Worm (Caenorhabditis elegans) whole organism, L4 larva: ENCODE data around the gene gpa-6.
A peak's percentile ranks its signal among the peaks of the same experiment; 100 is the strongest.

Experiments used
- F10B5.3 ChIP-seq: sonication (generic microtip); optimal IDR thresholded peaks from 2 replicates; lab custom pipeline; 2016; ENCODE audit warnings: mild to moderate bottlenecking, missing genetic modification characterization, missing compliant biosample characterization
- R02D3.7 ChIP-seq: fragments of 150-350 bp; sonication (generic microtip); optimal IDR thresholded peaks from 3 replicates; lab custom pipeline; 2014; ENCODE audit warnings: missing biosample characterization, missing genetic modification characterization
- T20F7.1 ChIP-seq: fragments of 200-800 bp; sonication (Bioruptor generic); optimal IDR thresholded peaks from 2 replicates; lab custom pipeline; 2018; ENCODE audit warnings: mild to moderate bottlenecking, missing genetic modification characterization, missing compliant biosample characterization
- T26A8.4 ChIP-seq: fragments of 200-800 bp; sonication (Bioruptor generic); IDR thresholded peaks from 2 replicates; pipeline ENCODE4 v1.3.6; 2022; ENCODE audit warnings: missing genetic modification characterization, missing compliant biosample characterization
- Y105C5A.15 ChIP-seq: fragments of 200-800 bp; sonication (Bioruptor generic); IDR thresholded peaks from 2 replicates; pipeline ENCODE4 v1.3.6; 2022; ENCODE audit warnings: missing genetic modification characterization, missing compliant biosample characterization
- Y48G9A.11 ChIP-seq: fragments of 200-800 bp; sonication (Bioruptor generic); IDR thresholded peaks from 2 replicates; pipeline ENCODE4 v1.3.6; 2022; ENCODE audit warnings: missing genetic modification reagents, missing genetic modification characterization, missing compliant biosample characterization
- Y5F2A.4 ChIP-seq: fragments of 200-800 bp; sonication (Bioruptor generic); optimal IDR thresholded peaks from 2 replicates; lab custom pipeline; 2018; ENCODE audit warnings: mild to moderate bottlenecking, missing genetic modification characterization, missing compliant biosample characterization
- ZK337.2 ChIP-seq: fragments of 200-800 bp; sonication (Bioruptor generic); IDR thresholded peaks from 2 replicates; pipeline ENCODE4 v1.3.6; 2022; ENCODE audit warnings: missing genetic modification reagents, missing genetic modification characterization, missing compliant biosample characterization
- aha-1 ChIP-seq: fragments of 150-350 bp; peaks from one replicate; lab custom pipeline; 2014; ENCODE audit warnings: missing biosample characterization, missing genetic modification characterization
- ceh-20 ChIP-seq: fragments of 200-800 bp; sonication (Bioruptor generic); IDR thresholded peaks from 2 replicates; pipeline ENCODE4 v1.3.6; 2022; ENCODE audit warnings: missing genetic modification reagents, missing genetic modification characterization, missing compliant biosample characterization
- ceh-28 ChIP-seq: fragments of 150-350 bp; optimal IDR thresholded peaks from 2 replicates; lab custom pipeline; 2014; ENCODE audit warnings: missing biosample characterization, missing genetic modification reagents, missing genetic modification characterization
- ceh-32 ChIP-seq: sonication (generic microtip); optimal IDR thresholded peaks from 2 replicates; lab custom pipeline; 2016; ENCODE audit warnings: mild to moderate bottlenecking, missing genetic modification characterization, missing compliant biosample characterization; ENCODE audit not compliant: poor library complexity
- ceh-82 ChIP-seq: sonication (generic microtip); optimal IDR thresholded peaks from 2 replicates; lab custom pipeline; 2017; ENCODE audit warnings: missing biosample characterization, missing genetic modification characterization
- duxl-1 ChIP-seq: sonication (generic microtip); optimal IDR thresholded peaks from 2 replicates; lab custom pipeline; 2016; ENCODE audit warnings: mild to moderate bottlenecking, missing genetic modification characterization, moderate library complexity, missing compliant biosample characterization; ENCODE audit not compliant: poor library complexity
- dve-1 ChIP-seq: sonication (generic microtip); optimal IDR thresholded peaks from 2 replicates; lab custom pipeline; 2017; ENCODE audit warnings: antibody characterized with exemption, mild to moderate bottlenecking, missing genetic modification characterization, missing compliant biosample characterization; ENCODE audit not compliant: insufficient read depth
- egl-43 ChIP-seq: fragments of 200-800 bp; sonication (Bioruptor generic); IDR thresholded peaks from 2 replicates; pipeline ENCODE4 v1.3.6; 2022; ENCODE audit warnings: missing genetic modification reagents, missing genetic modification characterization, missing compliant biosample characterization
- fkh-10 ChIP-seq: fragments of 150-350 bp; optimal IDR thresholded peaks from 2 replicates; lab custom pipeline; 2014; ENCODE audit warnings: missing biosample characterization, missing genetic modification reagents, missing genetic modification characterization
- fos-1 ChIP-seq: fragments of 150-350 bp; optimal IDR thresholded peaks from 2 replicates; lab custom pipeline; 2014; ENCODE audit warnings: missing biosample characterization, missing genetic modification characterization
- hif-1 ChIP-seq, 2 experiments: sonication (generic microtip); optimal IDR thresholded peaks; 2 replicates each; lab custom pipeline; 2016 to 2017; ENCODE audit warnings: missing compliant biosample characterization in 2 of 2, missing genetic modification characterization in 2 of 2, missing genetic modification reagents in 2 of 2, missing genotype in 2 of 2, mild to moderate bottlenecking in 1 of 2
- hlh-30 ChIP-seq: sonication (generic microtip); optimal IDR thresholded peaks from 2 replicates; lab custom pipeline; 2017; ENCODE audit warnings: antibody characterized with exemption, mild to moderate bottlenecking, missing genetic modification characterization, missing compliant biosample characterization; ENCODE audit not compliant: insufficient read depth
- lim-7 ChIP-seq: fragments of 200-800 bp; sonication (Bioruptor generic); IDR thresholded peaks from 2 replicates; pipeline ENCODE4 v1.3.6; 2022; ENCODE audit warnings: missing genetic modification characterization, missing compliant biosample characterization
- lin-1 ChIP-seq: fragments of 200-800 bp; sonication (Bioruptor generic); IDR thresholded peaks from 2 replicates; pipeline ENCODE4 v1.3.6; 2022; ENCODE audit warnings: missing genetic modification reagents, missing genetic modification characterization, missing compliant biosample characterization
- lin-13 ChIP-seq: fragments of 150-350 bp; optimal IDR thresholded peaks from 2 replicates; lab custom pipeline; 2014; ENCODE audit warnings: missing biosample characterization, missing genetic modification reagents, missing genetic modification characterization
- lin-15B ChIP-seq: fragments of 150-350 bp; sonication (generic microtip); optimal IDR thresholded peaks from 3 replicates; lab custom pipeline; 2014; ENCODE audit warnings: missing biosample characterization, missing genetic modification characterization
- lin-38 ChIP-seq: fragments of 200-800 bp; sonication (Bioruptor generic); IDR thresholded peaks from 2 replicates; pipeline ENCODE4 v1.3.6; 2022; ENCODE audit warnings: missing genetic modification reagents, missing genetic modification characterization, missing compliant biosample characterization
- lir-3 ChIP-seq: sonication (generic microtip); optimal IDR thresholded peaks from 2 replicates; lab custom pipeline; 2016; ENCODE audit warnings: mild to moderate bottlenecking, missing genetic modification characterization, missing compliant biosample characterization
- lsy-2 ChIP-seq, 2 experiments: fragments of 150-350 bp in 1 of 2; sonication (generic microtip) in 1 of 2; optimal IDR thresholded peaks; 2 replicates each; lab custom pipeline; 2014 to 2017; ENCODE audit warnings: missing biosample characterization in 2 of 2, missing genetic modification characterization in 2 of 2
- mep-1 ChIP-seq: fragments of 150-350 bp; sonication (generic microtip); optimal IDR thresholded peaks from 3 replicates; lab custom pipeline; 2014; ENCODE audit warnings: missing biosample characterization, missing genetic modification characterization
- mxl-3 ChIP-seq: fragments of 200-800 bp; sonication (Bioruptor generic); optimal IDR thresholded peaks from 2 replicates; lab custom pipeline; 2018; ENCODE audit warnings: mild to moderate bottlenecking, missing genetic modification characterization, missing compliant biosample characterization
- nhr-11 ChIP-seq: fragments of 150-350 bp; optimal IDR thresholded peaks from 2 replicates; lab custom pipeline; 2014; ENCODE audit warnings: missing biosample characterization, missing genetic modification characterization
- nhr-237 ChIP-seq: sonication (generic microtip); optimal IDR thresholded peaks from 2 replicates; lab custom pipeline; 2017; ENCODE audit warnings: missing biosample characterization, missing genetic modification characterization
- nhr-28 ChIP-seq: fragments of 150-350 bp; optimal IDR thresholded peaks from 2 replicates; lab custom pipeline; 2014; ENCODE audit warnings: missing biosample characterization, missing genetic modification characterization
- nhr-42 ChIP-seq: fragments of 200-800 bp; sonication (Bioruptor generic); IDR thresholded peaks from 2 replicates; pipeline ENCODE4 v1.3.6; 2022; ENCODE audit warnings: missing genetic modification characterization, missing compliant biosample characterization
- nhr-48 ChIP-seq: sonication (generic microtip); optimal IDR thresholded peaks from 2 replicates; lab custom pipeline; 2016; ENCODE audit warnings: mild to moderate bottlenecking, missing genetic modification characterization, missing compliant biosample characterization
- nhr-76 ChIP-seq: fragments of 150-350 bp; optimal IDR thresholded peaks from 2 replicates; lab custom pipeline; 2014; ENCODE audit warnings: missing biosample characterization, missing genetic modification characterization
- pha-4 ChIP-seq, 2 experiments: fragments of 150-350 bp in 1 of 2; fragments of 200-800 bp in 1 of 2; sonication (Bioruptor generic) in 1 of 2; IDR thresholded peaks in 1 of 2; optimal IDR thresholded peaks in 1 of 2; 2 replicates each; pipeline versions ENCODE4 v1.3.6 to Lab custom; 2014 to 2022; ENCODE audit warnings: missing genetic modification characterization in 2 of 2, missing genetic modification reagents in 2 of 2, missing biosample characterization in 1 of 2, missing compliant biosample characterization in 1 of 2
- php-3 ChIP-seq: fragments of 200-800 bp; sonication (Bioruptor generic); IDR thresholded peaks from 2 replicates; pipeline ENCODE4 v1.3.6; 2022; ENCODE audit warnings: missing genetic modification reagents, missing genetic modification characterization, missing compliant biosample characterization
- pqm-1 ChIP-seq: sonication (generic microtip); optimal IDR thresholded peaks from 2 replicates; lab custom pipeline; 2017; ENCODE audit warnings: missing biosample characterization, missing genetic modification characterization
- rbr-2 ChIP-seq: sonication (generic microtip); optimal IDR thresholded peaks from 2 replicates; lab custom pipeline; 2016; ENCODE audit warnings: missing genotype, missing genetic modification characterization, missing compliant biosample characterization
- saeg-2 ChIP-seq: fragments of 200-800 bp; sonication (Bioruptor generic); IDR thresholded peaks from 2 replicates; pipeline ENCODE4 v1.3.6; 2022; ENCODE audit warnings: missing genetic modification reagents, missing genetic modification characterization, missing compliant biosample characterization
- sdz-12 ChIP-seq: fragments of 200-800 bp; sonication (Bioruptor generic); optimal IDR thresholded peaks from 2 replicates; lab custom pipeline; 2018; ENCODE audit warnings: mild to moderate bottlenecking, missing genetic modification characterization, missing compliant biosample characterization
- set-16 ChIP-seq: fragments of 200-800 bp; sonication (Bioruptor generic); IDR thresholded peaks from 2 replicates; pipeline ENCODE4 v1.3.6; 2022; ENCODE audit warnings: missing genetic modification reagents, missing genetic modification characterization, missing compliant biosample characterization
- skn-1 ChIP-seq: fragments of 150-350 bp; optimal IDR thresholded peaks from 2 replicates; lab custom pipeline; 2014; ENCODE audit warnings: missing biosample characterization, missing genetic modification characterization
- snpc-4 ChIP-seq: fragments of 150-350 bp; optimal IDR thresholded peaks from 2 replicates; lab custom pipeline; 2014; ENCODE audit warnings: missing biosample characterization, missing genetic modification characterization
- spr-1 ChIP-seq: sonication (generic microtip); optimal IDR thresholded peaks from 2 replicates; lab custom pipeline; 2016; ENCODE audit warnings: mild to moderate bottlenecking, missing genetic modification characterization, missing compliant biosample characterization
- spr-3 ChIP-seq: fragments of 200-800 bp; sonication (Bioruptor generic); optimal IDR thresholded peaks from 2 replicates; lab custom pipeline; 2018; ENCODE audit warnings: mild to moderate bottlenecking, missing genetic modification characterization, missing compliant biosample characterization
- tra-1 ChIP-seq: fragments of 200-800 bp; sonication (Bioruptor generic); IDR thresholded peaks from 2 replicates; pipeline ENCODE4 v1.3.6; 2022; ENCODE audit warnings: missing genetic modification reagents, missing genetic modification characterization, missing compliant biosample characterization
- unc-130 ChIP-seq: sonication (generic microtip); optimal IDR thresholded peaks from 2 replicates; lab custom pipeline; 2016; ENCODE audit warnings: missing genetic modification reagents, missing genetic modification characterization, missing compliant biosample characterization
- zfp-2 ChIP-seq: sonication (generic microtip); optimal IDR thresholded peaks from 2 replicates; lab custom pipeline; 2016; ENCODE audit warnings: mild to moderate bottlenecking, missing genetic modification characterization, missing compliant biosample characterization
- zip-11 ChIP-seq: fragments of 200-800 bp; sonication (Bioruptor generic); IDR thresholded peaks from 2 replicates; pipeline ENCODE4 v1.3.6; 2022; ENCODE audit warnings: missing genetic modification characterization, missing compliant biosample characterization
- zip-2 ChIP-seq: fragments of 150-350 bp; optimal IDR thresholded peaks from 2 replicates; lab custom pipeline; 2014; ENCODE audit warnings: missing biosample characterization, missing genetic modification characterization
- ztf-7 ChIP-seq: fragments of 150-350 bp; optimal IDR thresholded peaks from 2 replicates; lab custom pipeline; 2014; ENCODE audit warnings: missing biosample characterization, missing genetic modification characterization

gpa-6 gene

ce11 chrX:13165686-13166085 is 25.3 kb upstream of the gpa-6 start (continued):
- TF ChIP-seq zip-11 (GFP tag; lab: Robert Waterston, UW) (no peak), rbr-2 (tag; lab: Kevin White, UChicago) (no peak), ceh-32 (tag; lab: Kevin White, UChicago) (no peak), set-16 (GFP tag; lab: Robert Waterston, UW) (no peak), lim-7 (GFP tag; lab: Robert Waterston, UW) (no peak), aha-1 (tag; lab: Kevin White, UChicago) (peak; percentile 12), ceh-82 (no peak), ztf-7 (no peak), ceh-28 (tag; lab: Kevin White, UChicago) (no peak), nhr-237 (tag; lab: Kevin White, UChicago) (no peak), ceh-20 (GFP tag; lab: Robert Waterston, UW) (0 out of 2 replicates have a peak, but pooled peaks have one; percentile 18), Y48G9A.11 (GFP tag; lab: Robert Waterston, UW) (no peak), spr-3 (GFP tag; lab: Kevin White, UChicago) (no peak), snpc-4 (no peak), sdz-12 (no peak), mxl-3 (GFP tag; lab: Kevin White, UChicago) (no peak), lin-1 (peak; percentile 96), nhr-76 (tag; lab: Kevin White, UChicago) (no peak), Y105C5A.15 (GFP tag; lab: Robert Waterston, UW) (no peak), nhr-48 (tag; lab: Kevin White, UChicago) (peak; percentile 63), nhr-11 (tag; lab: Kevin White, UChicago) (no peak), nhr-42 (GFP tag; lab: Robert Waterston, UW) (no peak), zip-2 (peak; percentile 27), pqm-1 (tag; lab: Kevin White, UChicago) (peak; percentile 100), saeg-2 (GFP tag; lab: Robert Waterston, UW) (no peak), fkh-10 (no peak), ZK337.2 (GFP tag; lab: Robert Waterston, UW) (no peak), zfp-2 (tag; lab: Kevin White, UChicago) (no peak), tra-1 (peak; percentile 77; the same call in 1 of the 2 replicates), lin-13 (no peak), T26A8.4 (GFP tag; lab: Robert Waterston, UW) (no peak), dve-1 (tag; lab: Kevin White, UChicago) (peak; percentile 97), Y5F2A.4 (GFP tag; lab: Kevin White, UChicago) (no peak), T20F7.1 (GFP tag; lab: Kevin White, UChicago) (no peak), lin-38 (GFP tag; lab: Robert Waterston, UW) (no peak), php-3 (GFP tag; lab: Robert Waterston, UW) (peak; percentile 92), duxl-1 (tag; lab: Kevin White, UChicago) (no peak), lin-15B (no peak), R02D3.7 (tag; lab: Kevin White, UChicago) (no peak), pha-4 (GFP tag; IDR thresholded peaks at IDR 0.05; lab: Robert Waterston, UW) (no peak), pha-4 (tag; optimal IDR thresholded peaks at IDR 0.05; lab: Kevin White, UChicago) (no peak), lir-3 (tag; lab: Kevin White, UChicago) (no peak), hlh-30 (tag; lab: Kevin White, UChicago) (peak; percentile 5), lsy-2 (tag; optimal IDR thresholded peaks at IDR 0.05; lab: Kevin White, UChicago) (peak in 1 of 2 experiments; percentile 49), fos-1 (no peak), F10B5.3 (tag; lab: Kevin White, UChicago) (no peak), egl-43 (GFP tag; lab: Robert Waterston, UW) (no peak), skn-1 (tag; lab: Kevin White, UChicago) (no peak), hif-1 (tag; optimal IDR thresholded peaks at IDR 0.05; lab: Kevin White, UChicago) (no peak), nhr-28 (tag; lab: Kevin White, UChicago) (peak; percentile 95), spr-1 (tag; lab: Kevin White, UChicago) (no peak), unc-130 (GFP tag; lab: Kevin White, UChicago) (no peak), mep-1 (tag; lab: Kevin White, UChicago) (peak; percentile 45)
